Fruit fly (Drosophila melanogaster) whole organism, embryonic: ENCODE data around the gene ddbt.

Experiments
- Adf1 ChIP-seq: fragments of 200-800 bp; sonication (Bioruptor generic); IDR thresholded peaks from 2 replicates; pipeline ENCODE4 v1.3.6; 2022; ENCODE audit warnings: missing biosample characterization, missing genetic modification characterization
- BEAF-32 ChIP-seq: fragments of 200-800 bp; sonication (Bioruptor generic); optimal IDR thresholded peaks from 3 replicates; lab custom pipeline; 2017; ENCODE audit warnings: missing biosample characterization, missing genetic modification characterization, mild to moderate bottlenecking, moderate library complexity, missing genetic modification reagents
- CG11247 ChIP-seq: fragments of 200-800 bp; sonication (Bioruptor generic); IDR thresholded peaks from 2 replicates; pipeline ENCODE4 v1.3.6; 2022; ENCODE audit warnings: missing biosample characterization, missing genetic modification characterization
- CG12391 ChIP-seq: fragments of 200-800 bp; sonication (Bioruptor generic); optimal IDR thresholded peaks from 3 replicates; lab custom pipeline; 2018; ENCODE audit warnings: missing biosample characterization, mild to moderate bottlenecking, missing genetic modification characterization, moderate library complexity
- CG13287 ChIP-seq: fragments of 200-800 bp; sonication (Bioruptor generic); IDR thresholded peaks from 2 replicates; pipeline ENCODE4 v1.3.6; 2022; ENCODE audit warnings: missing biosample characterization, missing genetic modification characterization; ENCODE audit not compliant: partially characterized antibody
- CG15479 ChIP-seq: fragments of 200-800 bp; sonication (Bioruptor generic); optimal IDR thresholded peaks from 3 replicates; lab custom pipeline; 2019; ENCODE audit warnings: missing biosample characterization, mild to moderate bottlenecking, missing genetic modification characterization, moderate library complexity
- CG15601 ChIP-seq: fragments of 200-800 bp; sonication (Bioruptor generic); optimal IDR thresholded peaks from 3 replicates; lab custom pipeline; 2019; ENCODE audit warnings: missing biosample characterization, mild to moderate bottlenecking, missing genetic modification characterization, moderate library complexity
- CG1647 ChIP-seq: fragments of 200-800 bp; sonication (Bioruptor generic); optimal IDR thresholded peaks from 3 replicates; lab custom pipeline; 2016; ENCODE audit warnings: missing biosample characterization, missing genetic modification characterization
- CG32767 ChIP-seq: fragments of 200-800 bp; sonication (Bioruptor generic); IDR thresholded peaks from 2 replicates; pipeline ENCODE4 v1.3.6; 2022; ENCODE audit warnings: missing biosample characterization, missing genetic modification characterization
- CG4707 ChIP-seq: fragments of 200-800 bp; sonication (Bioruptor generic); optimal IDR thresholded peaks from 2 replicates; lab custom pipeline; 2018; ENCODE audit warnings: missing biosample characterization, mild to moderate bottlenecking, missing genetic modification characterization, moderate library complexity
- CG6854 ChIP-seq: fragments of 200-800 bp; sonication (Bioruptor generic); optimal IDR thresholded peaks from 3 replicates; lab custom pipeline; 2017; ENCODE audit warnings: missing biosample characterization, mild to moderate bottlenecking, missing genetic modification characterization
- CG7987 ChIP-seq: fragments of 200-800 bp; sonication (Bioruptor generic); optimal IDR thresholded peaks from 2 replicates; lab custom pipeline; 2018; ENCODE audit warnings: missing biosample characterization, mild to moderate bottlenecking, missing genetic modification characterization, moderate library complexity
- CG8089 ChIP-seq: fragments of 200-800 bp; sonication (Bioruptor generic); optimal IDR thresholded peaks from 3 replicates; lab custom pipeline; 2016; ENCODE audit warnings: missing biosample characterization, missing genetic modification characterization
- Dfd ChIP-seq, 2 experiments: fragments of >200 bp; optimal IDR thresholded peaks; 2 replicates each; lab custom pipeline; 2017; ENCODE audit warnings: missing biosample characterization in 2 of 2, missing genetic modification characterization in 2 of 2
- Dip3 ChIP-seq: fragments of 200-800 bp; sonication (Bioruptor generic); optimal IDR thresholded peaks from 3 replicates; lab custom pipeline; 2016; ENCODE audit warnings: missing biosample characterization, missing genetic modification characterization
- Doc3 ChIP-seq: fragments of 200-800 bp; sonication (Bioruptor generic); IDR thresholded peaks from 3 replicates; pipeline ENCODE4 v1.3.6; 2022; ENCODE audit warnings: missing biosample characterization, missing genetic modification characterization; ENCODE audit not compliant: partially characterized antibody
- ERR ChIP-seq: fragments of 200-800 bp; sonication (Bioruptor generic); optimal IDR thresholded peaks from 2 replicates; lab custom pipeline; 2016; ENCODE audit warnings: missing biosample characterization, missing genetic modification characterization
- Ets65A ChIP-seq: fragments of 200-800 bp; sonication (Bioruptor generic); peaks from one replicate; lab custom pipeline; 2016; ENCODE audit warnings: missing biosample characterization, missing genetic modification characterization
- Hey ChIP-seq: fragments of 200-800 bp; sonication (Bioruptor generic); optimal IDR thresholded peaks from 3 replicates; lab custom pipeline; 2018; ENCODE audit warnings: missing biosample characterization, mild to moderate bottlenecking, missing genetic modification characterization
- HmgZ ChIP-seq: fragments of 200-800 bp; sonication (Bioruptor generic); optimal IDR thresholded peaks from 2 replicates; lab custom pipeline; 2018; ENCODE audit warnings: missing biosample characterization, mild to moderate bottlenecking, missing genetic modification characterization
- Meics ChIP-seq: fragments of 200-800 bp; sonication (Bioruptor generic); optimal IDR thresholded peaks from 2 replicates; lab custom pipeline; 2017; ENCODE audit warnings: missing biosample characterization, mild to moderate bottlenecking, missing genetic modification characterization
- PHDP ChIP-seq: fragments of 200-800 bp; sonication (Bioruptor generic); optimal IDR thresholded peaks from 3 replicates; lab custom pipeline; 2018; ENCODE audit warnings: missing biosample characterization, mild to moderate bottlenecking, missing genetic modification characterization, moderate library complexity
- Ptx1 ChIP-seq: fragments of 200-800 bp; sonication (Bioruptor generic); IDR thresholded peaks from 2 replicates; pipeline ENCODE4 v1.3.6; 2022; ENCODE audit warnings: missing biosample characterization, missing genetic modification characterization
- Ravus ChIP-seq: fragments of 200-800 bp; sonication (Bioruptor generic); IDR thresholded peaks from 2 replicates; pipeline ENCODE4 v1.3.6; 2022; ENCODE audit warnings: missing biosample characterization, missing genetic modification characterization
- Rfx ChIP-seq: fragments of 200-800 bp; sonication (Bioruptor generic); IDR thresholded peaks from 2 replicates; pipeline ENCODE4 v1.3.6; 2022; ENCODE audit warnings: missing biosample characterization, missing genetic modification characterization
- Sin3A ChIP-seq: fragments of >200 bp; optimal IDR thresholded peaks from 2 replicates; lab custom pipeline; 2018
- ac ChIP-seq: fragments of 200-800 bp; sonication (Bioruptor generic); optimal IDR thresholded peaks from 3 replicates; lab custom pipeline; 2017; ENCODE audit warnings: missing biosample characterization, mild to moderate bottlenecking, missing genetic modification characterization
- bigmax ChIP-seq: fragments of 200-800 bp; sonication (Bioruptor generic); optimal IDR thresholded peaks from 2 replicates; lab custom pipeline; 2018; ENCODE audit warnings: missing biosample characterization, mild to moderate bottlenecking, missing genetic modification characterization
- btn ChIP-seq: fragments of 200-800 bp; sonication (Bioruptor generic); optimal IDR thresholded peaks from 2 replicates; lab custom pipeline; 2016; ENCODE audit warnings: missing biosample characterization, missing genetic modification characterization
- cad ChIP-seq: fragments of >200 bp; optimal IDR thresholded peaks from 2 replicates; lab custom pipeline; 2017; ENCODE audit warnings: missing biosample characterization, missing genetic modification characterization
- emc ChIP-seq: fragments of 200-800 bp; sonication (Bioruptor generic); optimal IDR thresholded peaks from 2 replicates; lab custom pipeline; 2016; ENCODE audit warnings: missing biosample characterization, missing genetic modification characterization
- en ChIP-seq: fragments of 200-800 bp; sonication (Bioruptor generic); optimal IDR thresholded peaks from 2 replicates; lab custom pipeline; 2016; ENCODE audit warnings: missing biosample characterization, missing genetic modification characterization
- eve ChIP-seq, 2 experiments: fragments of >200 bp; optimal IDR thresholded peaks; 2 replicates each; lab custom pipeline; 2017; ENCODE audit warnings: missing biosample characterization in 2 of 2, missing genetic modification characterization in 2 of 2
- ewg ChIP-seq: fragments of 200-800 bp; sonication (Bioruptor generic); optimal IDR thresholded peaks from 3 replicates; lab custom pipeline; 2017; ENCODE audit warnings: mild to moderate bottlenecking, missing biosample characterization, missing genetic modification reagents, missing genetic modification characterization
- fu2 ChIP-seq: fragments of 200-800 bp; sonication (Bioruptor generic); optimal IDR thresholded peaks from 2 replicates; lab custom pipeline; 2016; ENCODE audit warnings: missing biosample characterization, missing genetic modification characterization
- gfzf ChIP-seq: fragments of 200-800 bp; sonication (Bioruptor generic); optimal IDR thresholded peaks from 2 replicates; lab custom pipeline; 2016; ENCODE audit warnings: missing biosample characterization, mild to moderate bottlenecking, missing genetic modification characterization, moderate library complexity
- hbn ChIP-seq: fragments of 200-800 bp; sonication (Bioruptor generic); IDR thresholded peaks from 2 replicates; pipeline ENCODE4 v1.3.6; 2022; ENCODE audit warnings: missing biosample characterization, missing genetic modification characterization; ENCODE audit not compliant: partially characterized antibody
- her ChIP-seq: fragments of 200-800 bp; sonication (Bioruptor generic); optimal IDR thresholded peaks from 2 replicates; lab custom pipeline; 2016; ENCODE audit warnings: missing biosample characterization, missing genetic modification characterization
- lov ChIP-seq, 2 experiments: fragments of 200-800 bp in 1 of 2; fragments of >200 bp in 1 of 2; sonication (Bioruptor generic) in 1 of 2; IDR thresholded peaks in 1 of 2; optimal IDR thresholded peaks in 1 of 2; 2 replicates in 1 of 2; 3 replicates in 1 of 2; pipeline versions ENCODE4 v1.3.6 to Lab custom; 2017 to 2022; ENCODE audit warnings: missing biosample characterization in 1 of 2, missing genetic modification characterization in 1 of 2
- pros ChIP-seq: fragments of 200-800 bp; sonication (Bioruptor generic); optimal IDR thresholded peaks from 3 replicates; lab custom pipeline; 2019; ENCODE audit warnings: missing biosample characterization, mild to moderate bottlenecking, missing genetic modification characterization, moderate library complexity
- salm ChIP-seq: fragments of 200-800 bp; sonication (Bioruptor generic); optimal IDR thresholded peaks from 2 replicates; lab custom pipeline; 2018; ENCODE audit warnings: missing biosample characterization, mild to moderate bottlenecking, missing genetic modification characterization
- sens ChIP-seq: fragments of 200-800 bp; sonication (Bioruptor generic); peaks from one replicate; lab custom pipeline; 2016; ENCODE audit warnings: missing biosample characterization, missing genetic modification characterization
- sim ChIP-seq: fragments of 200-800 bp; sonication (Bioruptor generic); IDR thresholded peaks from 2 replicates; pipeline ENCODE4 v1.3.6; 2022; ENCODE audit warnings: missing biosample characterization, missing genetic modification characterization
- sr ChIP-seq: fragments of 200-800 bp; sonication (Bioruptor generic); IDR thresholded peaks from 3 replicates; pipeline ENCODE4 v1.3.6; 2022; ENCODE audit warnings: missing biosample characterization, missing genetic modification characterization
- sug ChIP-seq: fragments of 200-800 bp; optimal IDR thresholded peaks from 2 replicates; lab custom pipeline; 2019; ENCODE audit warnings: missing biosample characterization, mild to moderate bottlenecking, missing genetic modification characterization, moderate library complexity
- tll ChIP-seq, 2 experiments: fragments of 200-800 bp in 1 of 2; fragments of >200 bp in 1 of 2; sonication (Bioruptor generic) in 1 of 2; optimal IDR thresholded peaks; 2 replicates each; lab custom pipeline; 2017 to 2019; ENCODE audit warnings: missing biosample characterization in 2 of 2, missing genetic modification characterization in 2 of 2, mild to moderate bottlenecking in 1 of 2, moderate library complexity in 1 of 2
- vnd ChIP-seq: fragments of 200-800 bp; sonication (Bioruptor generic); IDR thresholded peaks from 3 replicates; pipeline ENCODE4 v1.3.6; 2022; ENCODE audit warnings: missing biosample characterization, missing genetic modification characterization; ENCODE audit not compliant: partially characterized antibody
- z ChIP-seq: fragments of 200-800 bp; sonication (Bioruptor generic); IDR thresholded peaks from 3 replicates; pipeline ENCODE4 v1.3.6; 2022; ENCODE audit warnings: missing biosample characterization, missing genetic modification characterization

The ddbt gene

dm6 chr3L:297240-297639 lies 19.6 kb upstream of the ddbt start:
- TF ChIP-seq Hey (tag; lab: Kevin White, UChicago) (no peak), z (GFP tag; lab: Robert Waterston, UW) (peak; percentile 85; the same call in 1 of the 3 replicates), Ets65A (GFP tag; lab: Kevin White, UChicago) (peak; percentile 28), pros (GFP tag; lab: Kevin White, UChicago) (peak; percentile 85), ac (peak; percentile 73)

DNA sequence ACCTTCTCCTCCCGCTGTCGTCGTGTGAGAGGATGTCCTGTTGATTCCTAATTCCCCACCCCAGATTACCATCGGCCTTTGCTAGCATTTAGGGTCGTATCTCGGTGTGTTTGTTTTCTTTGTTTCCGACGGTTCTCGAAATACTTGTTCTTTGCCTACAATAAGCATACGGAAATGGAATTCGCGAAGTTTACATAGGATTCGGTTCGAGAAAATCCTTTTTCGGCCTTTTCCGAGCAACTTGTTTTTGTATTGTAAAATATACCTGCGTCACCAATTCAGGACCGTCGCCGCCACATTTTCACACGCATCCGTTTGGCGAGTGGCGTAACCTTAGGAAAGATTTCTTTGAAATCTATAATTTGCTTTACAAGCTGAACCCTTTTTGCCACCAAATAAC lies 18.4 kb upstream of the ddbt start:
- no peak for TF ChIP-seq sug (tag; lab: Kevin White, UChicago)
- TF ChIP-seq Ravus, result no peak
- no peak for TF ChIP-seq eve (GFP tag; optimal IDR thresholded peaks at IDR 0.05; lab: Kevin White, UChicago)
- peak; percentile 56 for TF ChIP-seq cad (GFP tag; lab: Kevin White, UChicago)
- TF ChIP-seq Meics (GFP tag; lab: Kevin White, UChicago), result no peak
- no peak for TF ChIP-seq CG12391 (tag; lab: Kevin White, UChicago)
- TF ChIP-seq fu2 (GFP tag; lab: Kevin White, UChicago), result no peak
- no peak for TF ChIP-seq vnd
- no peak for TF ChIP-seq CG13287
- TF ChIP-seq bigmax, result no peak
- no peak for TF ChIP-seq hbn (GFP tag; lab: Robert Waterston, UW)
- peak in 1 of 2 experiments; percentile 52 for TF ChIP-seq tll (GFP tag; optimal IDR thresholded peaks at IDR 0.05; lab: Kevin White, UChicago)
- TF ChIP-seq emc (GFP tag; lab: Kevin White, UChicago), result no peak
- no peak for TF ChIP-seq Doc3 (GFP tag; lab: Robert Waterston, UW)
- no peak for TF ChIP-seq sens
- TF ChIP-seq ewg (GFP tag; lab: Kevin White, UChicago), result no peak
- TF ChIP-seq CG15479 (GFP tag; lab: Kevin White, UChicago), result peak; percentile 69
- TF ChIP-seq sim (GFP tag; lab: Robert Waterston, UW), result no peak

dm6 chr3L:299952-300605 lies 16.8 kb upstream of the ddbt start:
- TF ChIP-seq lov (optimal IDR thresholded peaks at IDR 0.05; lab: Kevin White, UChicago) (no peak), lov (GFP tag; IDR thresholded peaks at IDR 0.05; lab: Robert Waterston, UW) (no peak), en (GFP tag; lab: Kevin White, UChicago) (no peak), Ptx1 (no peak), CG1647 (GFP tag; lab: Kevin White, UChicago) (no peak), HmgZ (peak; percentile 53), CG15601 (tag; lab: Kevin White, UChicago) (no peak), her (no peak), sr (no peak), CG11247 (GFP tag; lab: Robert Waterston, UW) (no peak), Dip3 (GFP tag; lab: Kevin White, UChicago) (no peak), CG15479 (GFP tag; lab: Kevin White, UChicago) (peak; percentile 95), CG8089 (GFP tag; lab: Kevin White, UChicago) (no peak), salm (tag; lab: Kevin White, UChicago) (no peak), CG6854 (GFP tag; lab: Kevin White, UChicago) (no peak), gfzf (GFP tag; lab: Kevin White, UChicago) (no peak), Rfx (GFP tag; lab: Robert Waterston, UW) (no peak), PHDP (tag; lab: Kevin White, UChicago) (no peak), CG4707 (GFP tag; lab: Kevin White, UChicago) (no peak), Sin3A (no peak), Adf1 (GFP tag; lab: Robert Waterston, UW) (peak; percentile 21; the same call in 1 of the 2 replicates), CG7987 (peak; percentile 11), ERR (GFP tag; lab: Kevin White, UChicago) (peak; percentile 15), Hey (tag; lab: Kevin White, UChicago) (peak; percentile 15), CG32767 (GFP tag; lab: Robert Waterston, UW) (no peak), btn (GFP tag; lab: Kevin White, UChicago) (no peak), BEAF-32 (GFP tag; lab: Kevin White, UChicago) (no peak), Dfd (GFP tag; optimal IDR thresholded peaks at IDR 0.05; lab: Kevin White, UChicago) (no peak)
